Fruit fly (Drosophila melanogaster) whole organism, embryonic: Measurements from ENCODE around the gene Hat1.

Experiments used
- Bgb ChIP-seq: fragments of 200-800 bp; sonication (Bioruptor generic); IDR thresholded peaks from 2 replicates; pipeline ENCODE4 v1.3.6; 2022; ENCODE audit warnings: missing biosample characterization, missing genetic modification characterization; ENCODE audit not compliant: partially characterized antibody
- CG10209 ChIP-seq: fragments of 200-800 bp; sonication (Bioruptor generic); optimal IDR thresholded peaks from 3 replicates; lab custom pipeline; 2017; ENCODE audit warnings: missing biosample characterization, mild to moderate bottlenecking, missing genetic modification characterization, missing genetic modification reagents
- CG12071 ChIP-seq: fragments of 200-800 bp; sonication (Bioruptor generic); optimal IDR thresholded peaks from 3 replicates; lab custom pipeline; 2018; ENCODE audit warnings: missing biosample characterization, mild to moderate bottlenecking, missing genetic modification characterization
- CG12299 ChIP-seq: fragments of 200-800 bp; sonication (Bioruptor generic); optimal IDR thresholded peaks from 2 replicates; lab custom pipeline; 2018; ENCODE audit warnings: missing biosample characterization, mild to moderate bottlenecking, missing genetic modification characterization
- CG1603 ChIP-seq: fragments of 200-800 bp; sonication (Bioruptor generic); optimal IDR thresholded peaks from 2 replicates; lab custom pipeline; 2019; ENCODE audit warnings: missing biosample characterization, mild to moderate bottlenecking, missing genetic modification characterization, moderate library complexity
- CG17328 ChIP-seq: fragments of 200-800 bp; sonication (Bioruptor generic); IDR thresholded peaks from 2 replicates; pipeline ENCODE4 v1.3.6; 2022; ENCODE audit warnings: missing biosample characterization, missing genetic modification characterization
- CG17568 ChIP-seq: fragments of 200-800 bp; sonication (Bioruptor generic); optimal IDR thresholded peaks from 2 replicates; lab custom pipeline; 2018; ENCODE audit warnings: missing biosample characterization, mild to moderate bottlenecking, missing genetic modification characterization, moderate library complexity
- CG17829 ChIP-seq: fragments of 200-800 bp; optimal IDR thresholded peaks from 2 replicates; lab custom pipeline; 2019; ENCODE audit warnings: missing biosample characterization, mild to moderate bottlenecking, missing genetic modification characterization, moderate library complexity
- CG1832 ChIP-seq: fragments of 200-800 bp; sonication (Bioruptor generic); optimal IDR thresholded peaks from 2 replicates; lab custom pipeline; 2017; ENCODE audit warnings: missing biosample characterization, mild to moderate bottlenecking, missing genetic modification characterization, inconsistent platforms
- CG18764 ChIP-seq: fragments of 200-800 bp; sonication (Bioruptor generic); optimal IDR thresholded peaks from 3 replicates; lab custom pipeline; 2016; ENCODE audit warnings: missing biosample characterization, missing genetic modification characterization
- CG2712 ChIP-seq: fragments of 200-800 bp; optimal IDR thresholded peaks from 3 replicates; lab custom pipeline; 2019; ENCODE audit warnings: missing biosample characterization, mild to moderate bottlenecking, missing genetic modification characterization, moderate library complexity
- CG32772 ChIP-seq: fragments of 200-800 bp; sonication (Bioruptor generic); IDR thresholded peaks from 2 replicates; pipeline ENCODE4 v1.3.6; 2022; ENCODE audit warnings: missing biosample characterization, missing genetic modification characterization
- CG4820 ChIP-seq: fragments of 200-800 bp; sonication (Bioruptor generic); optimal IDR thresholded peaks from 3 replicates; lab custom pipeline; 2016; ENCODE audit warnings: missing biosample characterization, missing genetic modification characterization
- CG7372 ChIP-seq: fragments of 200-800 bp; sonication (Bioruptor generic); IDR thresholded peaks from 2 replicates; pipeline ENCODE4 v1.3.6; 2022; ENCODE audit warnings: missing biosample characterization, missing genetic modification characterization
- CG7556 ChIP-seq: fragments of 200-800 bp; sonication (Bioruptor generic); optimal IDR thresholded peaks from 2 replicates; lab custom pipeline; 2017; ENCODE audit warnings: missing biosample characterization, mild to moderate bottlenecking, missing genetic modification characterization
- CG8924 ChIP-seq: fragments of 200-800 bp; optimal IDR thresholded peaks from 3 replicates; lab custom pipeline; 2019; ENCODE audit warnings: missing biosample characterization, mild to moderate bottlenecking, missing genetic modification characterization, moderate library complexity
- CG9609 ChIP-seq: fragments of 200-800 bp; sonication (Bioruptor generic); optimal IDR thresholded peaks from 3 replicates; lab custom pipeline; 2016; ENCODE audit warnings: missing biosample characterization, missing genetic modification characterization
- Camta ChIP-seq: fragments of 200-800 bp; sonication (Bioruptor generic); optimal IDR thresholded peaks from 2 replicates; lab custom pipeline; 2016; ENCODE audit warnings: missing biosample characterization, missing genetic modification characterization
- Deaf1 ChIP-seq: fragments of 200-800 bp; optimal IDR thresholded peaks from 3 replicates; lab custom pipeline; 2019; ENCODE audit warnings: missing biosample characterization, mild to moderate bottlenecking, missing genetic modification characterization, moderate library complexity
- HmgZ ChIP-seq: fragments of 200-800 bp; sonication (Bioruptor generic); optimal IDR thresholded peaks from 2 replicates; lab custom pipeline; 2018; ENCODE audit warnings: missing biosample characterization, mild to moderate bottlenecking, missing genetic modification characterization
- Hr51 ChIP-seq, 2 experiments: fragments of 200-800 bp; sonication (Bioruptor generic); optimal IDR thresholded peaks; 2 replicates in 1 of 2; 3 replicates in 1 of 2; lab custom pipeline; 2016 to 2018; ENCODE audit warnings: missing biosample characterization in 2 of 2, missing genetic modification characterization in 2 of 2, mild to moderate bottlenecking in 1 of 2, moderate library complexity in 1 of 2
- Jarid2 ChIP-seq: fragments of 200-800 bp; sonication (Bioruptor generic); optimal IDR thresholded peaks from 3 replicates; lab custom pipeline; 2017; ENCODE audit warnings: mild to moderate bottlenecking, missing biosample characterization, missing genetic modification reagents, missing genetic modification characterization
- Lhr ChIP-seq: fragments of 200-800 bp; sonication (Bioruptor generic); optimal IDR thresholded peaks from 3 replicates; lab custom pipeline; 2017; ENCODE audit warnings: mild to moderate bottlenecking, missing biosample characterization, missing genetic modification reagents, missing genetic modification characterization
- Mrtf ChIP-seq: fragments of 200-800 bp; sonication (Bioruptor generic); IDR thresholded peaks from 3 replicates; pipeline ENCODE4 v1.3.6; 2022; ENCODE audit warnings: missing biosample characterization, missing genetic modification characterization
- Neu2 ChIP-seq: fragments of 200-800 bp; sonication (Bioruptor generic); optimal IDR thresholded peaks from 3 replicates; lab custom pipeline; 2016; ENCODE audit warnings: missing biosample characterization, missing genetic modification characterization, borderline replicate concordance
- PHDP ChIP-seq: fragments of 200-800 bp; sonication (Bioruptor generic); optimal IDR thresholded peaks from 3 replicates; lab custom pipeline; 2018; ENCODE audit warnings: missing biosample characterization, mild to moderate bottlenecking, missing genetic modification characterization, moderate library complexity
- Pdp1 ChIP-seq, 2 experiments: fragments of 200-800 bp; sonication (Bioruptor generic); optimal IDR thresholded peaks; 3 replicates each; lab custom pipeline; 2016; ENCODE audit warnings: missing biosample characterization in 2 of 2, missing genetic modification characterization in 2 of 2, mild to moderate bottlenecking in 1 of 2, moderate library complexity in 1 of 2
- Ptx1 ChIP-seq: fragments of 200-800 bp; sonication (Bioruptor generic); IDR thresholded peaks from 2 replicates; pipeline ENCODE4 v1.3.6; 2022; ENCODE audit warnings: missing biosample characterization, missing genetic modification characterization
- Rfx ChIP-seq: fragments of 200-800 bp; sonication (Bioruptor generic); IDR thresholded peaks from 2 replicates; pipeline ENCODE4 v1.3.6; 2022; ENCODE audit warnings: missing biosample characterization, missing genetic modification characterization
- Six4 ChIP-seq: fragments of 200-800 bp; sonication (Bioruptor generic); optimal IDR thresholded peaks from 2 replicates; lab custom pipeline; 2016; ENCODE audit warnings: missing biosample characterization, missing genetic modification characterization
- ab ChIP-seq: fragments of 200-800 bp; sonication (Bioruptor generic); optimal IDR thresholded peaks from 2 replicates; lab custom pipeline; 2016; ENCODE audit warnings: missing biosample characterization, missing genetic modification characterization
- ac ChIP-seq: fragments of 200-800 bp; sonication (Bioruptor generic); optimal IDR thresholded peaks from 3 replicates; lab custom pipeline; 2017; ENCODE audit warnings: missing biosample characterization, mild to moderate bottlenecking, missing genetic modification characterization
- ase ChIP-seq: fragments of 200-800 bp; sonication (Bioruptor generic); IDR thresholded peaks from 3 replicates; pipeline ENCODE4 v1.3.6; 2022; ENCODE audit warnings: missing biosample characterization, missing genetic modification characterization
- az2 ChIP-seq: fragments of 200-800 bp; sonication (Bioruptor generic); optimal IDR thresholded peaks from 3 replicates; lab custom pipeline; 2016; ENCODE audit warnings: missing biosample characterization, missing genetic modification characterization
- esg ChIP-seq: fragments of 200-800 bp; sonication (Bioruptor generic); conservative IDR thresholded peaks from 2 replicates; pipeline ENCODE4 v1.3.6; 2022; ENCODE audit warnings: missing biosample characterization, missing genetic modification characterization
- fru ChIP-seq: fragments of >200 bp; optimal IDR thresholded peaks from 2 replicates; lab custom pipeline; 2017
- ftz-f1 ChIP-seq: fragments of 200-800 bp; sonication (Bioruptor generic); optimal IDR thresholded peaks from 2 replicates; lab custom pipeline; 2016; ENCODE audit warnings: missing biosample characterization, missing genetic modification characterization
- gsb-n ChIP-seq: fragments of 200-800 bp; sonication (Bioruptor generic); optimal IDR thresholded peaks from 3 replicates; lab custom pipeline; 2018; ENCODE audit warnings: missing biosample characterization, mild to moderate bottlenecking, missing genetic modification characterization
- kah ChIP-seq: fragments of 200-800 bp; sonication (Bioruptor generic); optimal IDR thresholded peaks from 2 replicates; lab custom pipeline; 2018; ENCODE audit warnings: missing biosample characterization, mild to moderate bottlenecking, missing genetic modification characterization
- mam ChIP-seq: fragments of 200-800 bp; sonication (Bioruptor generic); optimal IDR thresholded peaks from 3 replicates; lab custom pipeline; 2016; ENCODE audit warnings: missing biosample characterization, missing genetic modification characterization
- pita ChIP-seq: fragments of 200-800 bp; sonication (Bioruptor generic); optimal IDR thresholded peaks from 2 replicates; lab custom pipeline; 2017; ENCODE audit warnings: missing biosample characterization, mild to moderate bottlenecking, missing genetic modification characterization
- scrt ChIP-seq: fragments of 200-800 bp; sonication (Bioruptor generic); optimal IDR thresholded peaks from 2 replicates; lab custom pipeline; 2018; ENCODE audit warnings: missing biosample characterization, mild to moderate bottlenecking, missing genetic modification characterization, moderate library complexity
- sens-2 ChIP-seq: fragments of 200-800 bp; sonication (Bioruptor generic); IDR thresholded peaks from 2 replicates; pipeline ENCODE4 v1.3.6; 2022; ENCODE audit warnings: missing biosample characterization, missing genetic modification characterization
- tio ChIP-seq: fragments of 200-800 bp; sonication (Bioruptor generic); optimal IDR thresholded peaks from 2 replicates; lab custom pipeline; 2017; ENCODE audit warnings: missing biosample characterization, missing genetic modification characterization, inconsistent platforms
- tna ChIP-seq: fragments of 200-800 bp; sonication (Bioruptor generic); IDR thresholded peaks from 2 replicates; pipeline ENCODE4 v1.3.6; 2022; ENCODE audit warnings: missing biosample characterization, missing genetic modification characterization; ENCODE audit not compliant: partially characterized antibody
- unc-4 ChIP-seq: fragments of 200-800 bp; sonication (Bioruptor generic); IDR thresholded peaks from 2 replicates; pipeline ENCODE4 v1.3.6; 2022; ENCODE audit warnings: missing biosample characterization, missing genetic modification characterization; ENCODE audit not compliant: partially characterized antibody
- wdn ChIP-seq: fragments of 200-800 bp; sonication (Bioruptor generic); IDR thresholded peaks from 2 replicates; pipeline ENCODE4 v1.3.6; 2022; ENCODE audit warnings: missing biosample characterization, missing genetic modification characterization
- zfh2 ChIP-seq: fragments of 200-800 bp; sonication (Bioruptor generic); optimal IDR thresholded peaks from 2 replicates; lab custom pipeline; 2016; ENCODE audit warnings: missing biosample characterization, missing genetic modification characterization

Gene Hat1

DNA sequence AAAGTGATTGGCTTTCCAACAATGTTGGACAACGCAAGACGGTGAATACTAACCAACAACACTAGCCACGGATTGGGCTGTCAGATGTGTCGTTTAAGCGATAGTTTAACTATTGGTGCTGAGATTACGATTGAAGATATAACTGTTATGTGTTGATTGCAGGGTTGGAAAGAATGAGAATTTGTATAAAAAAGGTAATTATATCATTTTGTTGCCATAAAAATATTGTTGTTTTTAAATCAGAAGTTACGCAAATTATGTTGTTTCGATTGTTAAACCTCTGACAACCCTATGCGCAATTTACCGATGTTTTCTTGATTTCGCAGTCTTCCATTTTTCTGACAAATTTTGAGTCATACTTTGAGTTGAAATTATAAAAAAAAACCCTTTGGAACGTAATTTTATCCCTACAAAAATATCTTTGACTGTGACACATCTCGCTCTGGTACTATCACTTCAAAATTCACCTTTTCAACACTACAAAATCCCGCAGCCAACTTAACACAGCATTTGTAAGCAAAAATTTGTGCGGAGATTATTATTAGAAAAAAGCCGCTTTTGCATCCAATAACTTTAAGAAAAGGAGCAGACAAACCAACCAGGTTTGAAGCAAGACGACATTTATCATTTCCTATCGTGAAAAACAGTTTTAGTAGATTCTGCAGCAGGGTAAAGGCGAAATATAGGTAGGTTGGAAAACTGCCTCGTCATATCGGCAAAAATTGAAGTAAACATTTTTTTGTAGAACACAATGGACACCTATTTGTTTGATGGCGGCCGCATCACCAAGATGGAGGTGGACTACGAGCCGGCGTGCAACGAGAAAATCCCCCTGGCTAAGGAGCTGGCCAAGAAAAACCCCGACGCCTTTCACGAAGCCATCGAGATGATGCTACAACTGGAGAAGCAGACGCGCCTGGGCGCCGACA, at the start of gene Hat1, which contains the start of gene Rpn5 (continued):
- TF ChIP-seq Mrtf (GFP tag; lab: Robert Waterston, UW) (no peak), CG1603 (peak; percentile 65), Jarid2 (GFP tag; lab: Kevin White, UChicago) (no peak), CG12299 (peak; percentile 26), CG32772 (peak; percentile 60), CG2712 (tag; lab: Kevin White, UChicago) (peak; percentile 82), ase (peak; percentile 51; the same call in 1 of the 3 replicates), scrt (GFP tag; lab: Kevin White, UChicago) (peak; percentile 0), CG7372 (0 out of 2 replicates have a peak, but pooled peaks have one; percentile 50), Camta (GFP tag; lab: Kevin White, UChicago) (peak; percentile 90), CG8924 (tag; lab: Kevin White, UChicago) (peak; percentile 60), CG17829 (tag; lab: Kevin White, UChicago) (peak; percentile 68), CG18764 (GFP tag; lab: Kevin White, UChicago) (peak; percentile 79), ftz-f1 (GFP tag; lab: Kevin White, UChicago) (peak; percentile 4), esg (GFP tag; lab: Robert Waterston, UW) (peak; percentile 61), HmgZ (tag; lab: Kevin White, UChicago) (peak; percentile 83), mam (peak; percentile 95), sens-2 (GFP tag; lab: Robert Waterston, UW) (no peak), Ptx1 (GFP tag; lab: Robert Waterston, UW) (peak; percentile 69), CG1832 (no peak), tio (GFP tag; lab: Kevin White, UChicago) (peak; percentile 91), ac (GFP tag; lab: Kevin White, UChicago) (no peak), CG17328 (GFP tag; lab: Robert Waterston, UW) (peak; percentile 41; the same call in 1 of the 2 replicates), CG12071 (GFP tag; lab: Kevin White, UChicago) (no peak), CG17568 (no peak), gsb-n (peak; percentile 47), wdn (GFP tag; lab: Robert Waterston, UW) (no peak), tna (GFP tag; lab: Robert Waterston, UW) (peak; percentile 17; the same call in 1 of the 2 replicates), pita (GFP tag; lab: Kevin White, UChicago) (no peak), Neu2 (peak; percentile 74), CG4820 (GFP tag; lab: Kevin White, UChicago) (peak; percentile 85), PHDP (peak; percentile 66), Bgb (GFP tag; lab: Robert Waterston, UW) (peak; percentile 62), ab (GFP tag; lab: Kevin White, UChicago) (peak; percentile 82), unc-4 (GFP tag; lab: Robert Waterston, UW) (peak; percentile 76; the same call in 1 of the 2 replicates), fru (no peak), CG9609 (peak; percentile 90), Rfx (peak; percentile 83), zfh2 (GFP tag; lab: Kevin White, UChicago) (peak; percentile 96), CG10209 (GFP tag; lab: Kevin White, UChicago) (peak; percentile 77), Six4 (GFP tag; lab: Kevin White, UChicago) (peak; percentile 74), Lhr (GFP tag; lab: Kevin White, UChicago) (peak; percentile 72), Hr51 (GFP tag; optimal IDR thresholded peaks at IDR 0.05; lab: Kevin White, UChicago) (peak; percentile 66 to 76), Deaf1 (peak; percentile 37), Pdp1 (GFP tag; optimal IDR thresholded peaks at IDR 0.05; lab: Kevin White, UChicago) (peak; percentile 89 to 94), CG7556 (GFP tag; lab: Kevin White, UChicago) (peak; percentile 85), kah (GFP tag; lab: Kevin White, UChicago) (no peak), az2 (GFP tag; lab: Kevin White, UChicago) (peak; percentile 84)
